Worm (Caenorhabditis elegans) whole organism, L4 larva: ENCODE measurements around the gene T26C5.3.

Experiments used
- F10B5.3 ChIP-seq: sonication (generic microtip); optimal IDR thresholded peaks from 2 replicates; lab custom pipeline; 2016; ENCODE audit warnings: mild to moderate bottlenecking, missing genetic modification characterization, missing compliant biosample characterization
- F37D6.2 ChIP-seq: sonication (generic microtip); optimal IDR thresholded peaks from 2 replicates; lab custom pipeline; 2016; ENCODE audit warnings: mild to moderate bottlenecking, missing genetic modification characterization, missing compliant biosample characterization
- F44E2.7 ChIP-seq: fragments of 200-800 bp; sonication (Bioruptor generic); IDR thresholded peaks from 2 replicates; pipeline ENCODE4 v2.1.2; 2022; ENCODE audit warnings: missing genetic modification characterization, missing compliant biosample characterization
- F49E8.2 ChIP-seq: sonication (generic microtip); optimal IDR thresholded peaks from 2 replicates; lab custom pipeline; 2016; ENCODE audit warnings: missing compliant biosample characterization, mild to moderate bottlenecking, missing genetic modification characterization, borderline replicate concordance
- R02D3.7 ChIP-seq: fragments of 150-350 bp; sonication (generic microtip); optimal IDR thresholded peaks from 3 replicates; lab custom pipeline; 2014; ENCODE audit warnings: missing biosample characterization, missing genetic modification characterization
- Y105C5A.15 ChIP-seq: fragments of 200-800 bp; sonication (Bioruptor generic); IDR thresholded peaks from 2 replicates; pipeline ENCODE4 v1.3.6; 2022; ENCODE audit warnings: missing genetic modification characterization, missing compliant biosample characterization
- aha-1 ChIP-seq: fragments of 150-350 bp; peaks from one replicate; lab custom pipeline; 2014; ENCODE audit warnings: missing biosample characterization, missing genetic modification characterization
- aly-2 ChIP-seq: sonication (generic microtip); optimal IDR thresholded peaks from 2 replicates; lab custom pipeline; 2018; ENCODE audit warnings: missing biosample characterization, missing genetic modification characterization
- attf-4 ChIP-seq: sonication (generic microtip); optimal IDR thresholded peaks from 3 replicates; lab custom pipeline; 2017; ENCODE audit warnings: missing biosample characterization, missing genetic modification characterization
- ceh-20 ChIP-seq: fragments of 200-800 bp; sonication (Bioruptor generic); IDR thresholded peaks from 2 replicates; pipeline ENCODE4 v1.3.6; 2022; ENCODE audit warnings: missing genetic modification reagents, missing genetic modification characterization, missing compliant biosample characterization
- ceh-28 ChIP-seq: fragments of 150-350 bp; optimal IDR thresholded peaks from 2 replicates; lab custom pipeline; 2014; ENCODE audit warnings: missing biosample characterization, missing genetic modification reagents, missing genetic modification characterization
- ceh-44 ChIP-seq: fragments of 200-800 bp; sonication (Bioruptor generic); IDR thresholded peaks from 2 replicates; pipeline ENCODE4 v1.3.6; 2022; ENCODE audit warnings: missing genetic modification reagents, missing genetic modification characterization, missing compliant biosample characterization
- ceh-82 ChIP-seq: sonication (generic microtip); optimal IDR thresholded peaks from 2 replicates; lab custom pipeline; 2017; ENCODE audit warnings: missing biosample characterization, missing genetic modification characterization
- cey-2 ChIP-seq: sonication (generic microtip); optimal IDR thresholded peaks from 3 replicates; lab custom pipeline; 2017; ENCODE audit warnings: missing genetic modification characterization, mild to moderate bottlenecking, missing compliant biosample characterization, antibody characterized with exemption, borderline replicate concordance; ENCODE audit not compliant: insufficient read depth
- daf-19 ChIP-seq: fragments of 200-800 bp; sonication (Bioruptor generic); conservative IDR thresholded peaks from 2 replicates; pipeline ENCODE4 v1.3.6; 2022; ENCODE audit warnings: missing genetic modification characterization, missing compliant biosample characterization
- dmd-9 ChIP-seq: fragments of 200-800 bp; sonication (Bioruptor generic); IDR thresholded peaks from 2 replicates; pipeline ENCODE4 v1.3.6; 2022; ENCODE audit warnings: missing genetic modification reagents, missing genetic modification characterization, missing compliant biosample characterization
- dpl-1 ChIP-seq: fragments of 150-350 bp; optimal IDR thresholded peaks from 2 replicates; lab custom pipeline; 2014; ENCODE audit warnings: missing biosample characterization, missing genetic modification reagents, missing genetic modification characterization
- duxl-1 ChIP-seq: sonication (generic microtip); optimal IDR thresholded peaks from 2 replicates; lab custom pipeline; 2016; ENCODE audit warnings: mild to moderate bottlenecking, missing genetic modification characterization, moderate library complexity, missing compliant biosample characterization; ENCODE audit not compliant: poor library complexity
- dve-1 ChIP-seq: sonication (generic microtip); optimal IDR thresholded peaks from 2 replicates; lab custom pipeline; 2017; ENCODE audit warnings: antibody characterized with exemption, mild to moderate bottlenecking, missing genetic modification characterization, missing compliant biosample characterization; ENCODE audit not compliant: insufficient read depth
- egl-43 ChIP-seq: fragments of 200-800 bp; sonication (Bioruptor generic); IDR thresholded peaks from 2 replicates; pipeline ENCODE4 v1.3.6; 2022; ENCODE audit warnings: missing genetic modification reagents, missing genetic modification characterization, missing compliant biosample characterization
- hlh-11 ChIP-seq: fragments of 200-800 bp; sonication (Bioruptor generic); optimal IDR thresholded peaks from 2 replicates; lab custom pipeline; 2018; ENCODE audit warnings: mild to moderate bottlenecking, missing genetic modification characterization, missing compliant biosample characterization
- hlh-30 ChIP-seq: sonication (generic microtip); optimal IDR thresholded peaks from 2 replicates; lab custom pipeline; 2017; ENCODE audit warnings: antibody characterized with exemption, mild to moderate bottlenecking, missing genetic modification characterization, missing compliant biosample characterization; ENCODE audit not compliant: insufficient read depth
- hmg-1.1 ChIP-seq: fragments of 200-800 bp; sonication (Bioruptor generic); IDR thresholded peaks from 2 replicates; pipeline ENCODE4 v1.3.6; 2022; ENCODE audit warnings: missing genetic modification reagents, missing genetic modification characterization, missing compliant biosample characterization
- jun-1 ChIP-seq: fragments of 150-350 bp; optimal IDR thresholded peaks from 2 replicates; lab custom pipeline; 2014; ENCODE audit warnings: missing biosample characterization, missing genetic modification reagents, missing genetic modification characterization
- lim-7 ChIP-seq: fragments of 200-800 bp; sonication (Bioruptor generic); IDR thresholded peaks from 2 replicates; pipeline ENCODE4 v1.3.6; 2022; ENCODE audit warnings: missing genetic modification characterization, missing compliant biosample characterization
- lin-15B ChIP-seq: fragments of 150-350 bp; sonication (generic microtip); optimal IDR thresholded peaks from 3 replicates; lab custom pipeline; 2014; ENCODE audit warnings: missing biosample characterization, missing genetic modification characterization
- lin-29 ChIP-seq: fragments of 200-800 bp; sonication (Bioruptor generic); IDR thresholded peaks from 2 replicates; pipeline ENCODE4 v1.3.6; 2022; ENCODE audit warnings: missing genetic modification reagents, missing genetic modification characterization, missing compliant biosample characterization
- lir-3 ChIP-seq: sonication (generic microtip); optimal IDR thresholded peaks from 2 replicates; lab custom pipeline; 2016; ENCODE audit warnings: mild to moderate bottlenecking, missing genetic modification characterization, missing compliant biosample characterization
- madf-5 ChIP-seq, 2 experiments: fragments of 200-800 bp; sonication (Bioruptor generic); IDR thresholded peaks; 2 replicates each; pipeline ENCODE4 v1.3.6; 2022; ENCODE audit warnings: missing compliant biosample characterization in 2 of 2, missing genetic modification characterization in 2 of 2
- mdl-1 ChIP-seq, 2 experiments: fragments of 150-350 bp in 1 of 2; sonication (generic microtip) in 1 of 2; optimal IDR thresholded peaks; 2 replicates each; lab custom pipeline; 2014 to 2017; ENCODE audit warnings: missing biosample characterization in 2 of 2, missing genetic modification characterization in 2 of 2
- mxl-3 ChIP-seq: fragments of 200-800 bp; sonication (Bioruptor generic); optimal IDR thresholded peaks from 2 replicates; lab custom pipeline; 2018; ENCODE audit warnings: mild to moderate bottlenecking, missing genetic modification characterization, missing compliant biosample characterization
- nhr-11 ChIP-seq: fragments of 150-350 bp; optimal IDR thresholded peaks from 2 replicates; lab custom pipeline; 2014; ENCODE audit warnings: missing biosample characterization, missing genetic modification characterization
- nhr-25 ChIP-seq: sonication (generic microtip); optimal IDR thresholded peaks from 2 replicates; lab custom pipeline; 2017; ENCODE audit warnings: missing genetic modification characterization, mild to moderate bottlenecking, missing compliant biosample characterization, antibody characterized with exemption, moderate library complexity, borderline replicate concordance; ENCODE audit not compliant: insufficient read depth
- nhr-28 ChIP-seq: fragments of 150-350 bp; optimal IDR thresholded peaks from 2 replicates; lab custom pipeline; 2014; ENCODE audit warnings: missing biosample characterization, missing genetic modification characterization
- nhr-42 ChIP-seq: fragments of 200-800 bp; sonication (Bioruptor generic); IDR thresholded peaks from 2 replicates; pipeline ENCODE4 v1.3.6; 2022; ENCODE audit warnings: missing genetic modification characterization, missing compliant biosample characterization
- nhr-6 ChIP-seq: fragments of 150-350 bp; optimal IDR thresholded peaks from 2 replicates; lab custom pipeline; 2014; ENCODE audit warnings: missing biosample characterization, missing genetic modification characterization
- nhr-76 ChIP-seq: fragments of 150-350 bp; optimal IDR thresholded peaks from 2 replicates; lab custom pipeline; 2014; ENCODE audit warnings: missing biosample characterization, missing genetic modification characterization
- set-16 ChIP-seq: fragments of 200-800 bp; sonication (Bioruptor generic); IDR thresholded peaks from 2 replicates; pipeline ENCODE4 v1.3.6; 2022; ENCODE audit warnings: missing genetic modification reagents, missing genetic modification characterization, missing compliant biosample characterization
- spr-3 ChIP-seq: fragments of 200-800 bp; sonication (Bioruptor generic); optimal IDR thresholded peaks from 2 replicates; lab custom pipeline; 2018; ENCODE audit warnings: mild to moderate bottlenecking, missing genetic modification characterization, missing compliant biosample characterization
- tra-1 ChIP-seq: fragments of 200-800 bp; sonication (Bioruptor generic); IDR thresholded peaks from 2 replicates; pipeline ENCODE4 v1.3.6; 2022; ENCODE audit warnings: missing genetic modification reagents, missing genetic modification characterization, missing compliant biosample characterization
- unc-39 ChIP-seq: sonication (generic microtip); optimal IDR thresholded peaks from 2 replicates; lab custom pipeline; 2017; ENCODE audit warnings: missing biosample characterization, missing genetic modification characterization
- unc-62 ChIP-seq, 3 experiments: fragments of 150-350 bp in 1 of 3; sonication (generic microtip); optimal IDR thresholded peaks in 2 of 3; peaks in 1 of 3; 1 replicate in 1 of 3; 2 replicates in 2 of 3; lab custom pipeline; 2014 to 2017; ENCODE audit warnings: missing biosample characterization in 3 of 3, missing genetic modification characterization in 3 of 3, missing genetic modification reagents in 3 of 3, missing genotype in 1 of 3
- vab-7 ChIP-seq: fragments of 200-800 bp; sonication (Bioruptor generic); IDR thresholded peaks from 2 replicates; pipeline ENCODE4 v1.3.6; 2022; ENCODE audit warnings: missing genetic modification reagents, missing genetic modification characterization, missing compliant biosample characterization
- zip-11 ChIP-seq: fragments of 200-800 bp; sonication (Bioruptor generic); IDR thresholded peaks from 2 replicates; pipeline ENCODE4 v1.3.6; 2022; ENCODE audit warnings: missing genetic modification characterization, missing compliant biosample characterization
- zip-2 ChIP-seq: fragments of 150-350 bp; optimal IDR thresholded peaks from 2 replicates; lab custom pipeline; 2014; ENCODE audit warnings: missing biosample characterization, missing genetic modification characterization
- ztf-7 ChIP-seq: fragments of 150-350 bp; optimal IDR thresholded peaks from 2 replicates; lab custom pipeline; 2014; ENCODE audit warnings: missing biosample characterization, missing genetic modification characterization

Gene T26C5.3

ce11 chrII:9236283-9236682, at the start of gene T26C5.3:
TSS of gene T26C5.3 (plus strand) at chrII:9236583.
- no peak for TF ChIP-seq aly-2 (tag; lab: Kevin White, UChicago)
- no peak for TF ChIP-seq F10B5.3 (tag; lab: Kevin White, UChicago)
- TF ChIP-seq daf-19 (GFP tag; lab: Robert Waterston, UW): no peak
- no peak for TF ChIP-seq unc-39 (tag; lab: Kevin White, UChicago)
- no peak for TF ChIP-seq vab-7 (GFP tag; lab: Robert Waterston, UW)
- no peak for TF ChIP-seq tra-1 (GFP tag; lab: Robert Waterston, UW)
- no peak for TF ChIP-seq aha-1
- TF ChIP-seq hmg-1.1 (GFP tag; lab: Robert Waterston, UW): no peak
- TF ChIP-seq spr-3 (GFP tag; lab: Kevin White, UChicago): no peak
- no peak for TF ChIP-seq F37D6.2 (tag; lab: Kevin White, UChicago)
- TF ChIP-seq nhr-6 (tag; lab: Kevin White, UChicago): no peak
- no peak for TF ChIP-seq ztf-7 (tag; lab: Kevin White, UChicago)
- no peak for TF ChIP-seq unc-62 (GFP tag; optimal IDR thresholded peaks at IDR 0.05 in 1 of 2; lab: Kevin White, UChicago)
- no peak for TF ChIP-seq unc-62 (tag; optimal IDR thresholded peaks at IDR 0.05; lab: Kevin White, UChicago)

ce11 chrII:9188380-9188779, 48.0 kb upstream of the T26C5.3 start, which contains the start of gene sym-2:
TSS of gene sym-2 (minus strand) at chrII:9188480.
- TF ChIP-seq hlh-30 (tag; lab: Kevin White, UChicago) (no peak), nhr-42 (GFP tag; lab: Robert Waterston, UW) (no peak), set-16 (GFP tag; lab: Robert Waterston, UW) (no peak), R02D3.7 (tag; lab: Kevin White, UChicago) (no peak), lin-29 (GFP tag; lab: Robert Waterston, UW) (no peak)

- TF ChIP-seq nhr-28 (peak; percentile 22), F49E8.2 (no peak), ceh-44 (GFP tag; lab: Robert Waterston, UW) (no peak), F10B5.3 (tag; lab: Kevin White, UChicago) (no peak), lim-7 (no peak), madf-5 (GFP tag; IDR thresholded peaks at IDR 0.05; lab: Robert Waterston, UW) (no peak), ceh-28 (no peak), lir-3 (tag; lab: Kevin White, UChicago) (no peak), nhr-76 (tag; lab: Kevin White, UChicago) (no peak), nhr-11 (tag; lab: Kevin White, UChicago) (no peak), set-16 (GFP tag; lab: Robert Waterston, UW) (no peak), jun-1 (tag; lab: Kevin White, UChicago) (no peak), ceh-82 (tag; lab: Kevin White, UChicago) (no peak), nhr-6 (tag; lab: Kevin White, UChicago) (no peak), mxl-3 (GFP tag; lab: Kevin White, UChicago) (peak; percentile 73), R02D3.7 (tag; lab: Kevin White, UChicago) (no peak), hlh-11 (tag; lab: Kevin White, UChicago) (no peak), zip-2 (tag; lab: Kevin White, UChicago) (no peak), F44E2.7 (GFP tag; lab: Robert Waterston, UW) (no peak), hlh-30 (tag; lab: Kevin White, UChicago) (peak; percentile 11), attf-4 (tag; lab: Kevin White, UChicago) (no peak), lin-29 (GFP tag; lab: Robert Waterston, UW) (no peak), nhr-25 (peak; percentile 34), lin-15B (tag; lab: Kevin White, UChicago) (no peak), zip-11 (GFP tag; lab: Robert Waterston, UW) (no peak), Y105C5A.15 (GFP tag; lab: Robert Waterston, UW) (no peak), hmg-1.1 (GFP tag; lab: Robert Waterston, UW) (no peak), duxl-1 (no peak), egl-43 (no peak), ceh-20 (GFP tag; lab: Robert Waterston, UW) (no peak), cey-2 (no peak), dve-1 (no peak), dpl-1 (GFP tag; lab: Kevin White, UChicago) (no peak), mdl-1 (tag; optimal IDR thresholded peaks at IDR 0.05; lab: Kevin White, UChicago) (peak in 1 of 2 experiments; percentile 48), spr-3 (GFP tag; lab: Kevin White, UChicago) (no peak), dmd-9 (GFP tag; lab: Robert Waterston, UW) (no peak)
These were observed 46.7 kb upstream of the T26C5.3 start for ce11 chrII:9189648-9190047.
